Worm (Caenorhabditis elegans) whole organism, early embryonic: ENCODE results near the gene acdh-6.

Source experiments
- B0310.2 ChIP-seq: sonication (generic microtip); optimal IDR thresholded peaks from 2 replicates; lab custom pipeline; 2016; ENCODE audit warnings: mild to moderate bottlenecking, missing genetic modification characterization, missing compliant biosample characterization
- F13C5.2 ChIP-seq: sonication (generic microtip); optimal IDR thresholded peaks from 2 replicates; lab custom pipeline; 2017; ENCODE audit warnings: mild to moderate bottlenecking, missing genetic modification characterization, inconsistent platforms, missing compliant biosample characterization
- aly-1 ChIP-seq: sonication (generic microtip); optimal IDR thresholded peaks from 2 replicates; lab custom pipeline; 2016; ENCODE audit warnings: missing genetic modification characterization, missing compliant biosample characterization
- ama-1 ChIP-seq: fragments of 150-350 bp; optimal IDR thresholded peaks from 2 replicates; lab custom pipeline; 2014
- ceh-13 ChIP-seq: fragments of 200-800 bp; sonication (Bioruptor generic); optimal IDR thresholded peaks from 2 replicates; lab custom pipeline; 2018; ENCODE audit warnings: mild to moderate bottlenecking, missing genetic modification characterization, missing compliant biosample characterization
- ceh-36 ChIP-seq: sonication (generic microtip); optimal IDR thresholded peaks from 2 replicates; lab custom pipeline; 2016; ENCODE audit warnings: missing genetic modification characterization, inconsistent platforms, missing compliant biosample characterization
- ets-7 ChIP-seq: sonication (generic microtip); optimal IDR thresholded peaks from 2 replicates; lab custom pipeline; 2016; ENCODE audit warnings: missing genotype, missing genetic modification characterization, missing compliant biosample characterization
- flt-1 ChIP-seq: fragments of 200-800 bp; sonication (Bioruptor generic); IDR thresholded peaks from 2 replicates; pipeline ENCODE4 v1.3.6; 2022; ENCODE audit warnings: missing genetic modification characterization, missing compliant biosample characterization
- hmbx-1 ChIP-seq: sonication (generic microtip); optimal IDR thresholded peaks from 2 replicates; lab custom pipeline; 2016; ENCODE audit warnings: mild to moderate bottlenecking, missing genetic modification characterization, missing compliant biosample characterization
- hmg-4 ChIP-seq: fragments of 200-800 bp; sonication (Bioruptor generic); optimal IDR thresholded peaks from 2 replicates; lab custom pipeline; 2018; ENCODE audit warnings: mild to moderate bottlenecking, missing genetic modification characterization, missing compliant biosample characterization
- hnd-1 ChIP-seq: sonication (generic microtip); optimal IDR thresholded peaks from 2 replicates; lab custom pipeline; 2016; ENCODE audit warnings: missing genetic modification characterization, missing compliant biosample characterization
- pes-1 ChIP-seq: fragments of 200-800 bp; sonication (Bioruptor generic); IDR thresholded peaks from 2 replicates; pipeline ENCODE4 v1.3.6; 2022; ENCODE audit warnings: missing genetic modification reagents, missing genetic modification characterization, missing compliant biosample characterization
- scrt-1 ChIP-seq: fragments of 200-800 bp; sonication (Bioruptor generic); IDR thresholded peaks from 2 replicates; pipeline ENCODE4 v1.3.6; 2022; ENCODE audit warnings: missing genetic modification characterization, missing compliant biosample characterization
- sea-1 ChIP-seq: fragments of 200-800 bp; sonication (Bioruptor generic); conservative IDR thresholded peaks from 2 replicates; pipeline ENCODE4 v1.3.6; 2022; ENCODE audit warnings: missing genetic modification characterization, missing compliant biosample characterization
- tbx-11 ChIP-seq: fragments of 200-800 bp; sonication (Bioruptor generic); IDR thresholded peaks from 2 replicates; pipeline ENCODE4 v1.3.6; 2022; ENCODE audit warnings: missing genetic modification characterization, missing compliant biosample characterization
- tbx-37 ChIP-seq: fragments of 200-800 bp; sonication (Bioruptor generic); conservative IDR thresholded peaks from 2 replicates; pipeline ENCODE4 v1.3.6; 2022; ENCODE audit warnings: missing genetic modification reagents, missing genetic modification characterization, missing compliant biosample characterization
- tra-4 ChIP-seq: sonication (generic microtip); optimal IDR thresholded peaks from 2 replicates; lab custom pipeline; 2017; ENCODE audit warnings: missing genetic modification characterization, missing compliant biosample characterization

Gene acdh-6

ce11 chrIII:8556836-8557385 is 4.0 kb upstream of the acdh-6 start, which contains the start of gene C02D5.2:
TSS of gene C02D5.2 (plus strand) at chrIII:8557335.
- no peak for TF ChIP-seq tbx-37 (GFP tag; lab: Robert Waterston, UW)
- no peak for TF ChIP-seq tra-4 (tag; lab: Kevin White, UChicago)
- TF ChIP-seq F13C5.2 (tag; lab: Kevin White, UChicago): no peak
- TF ChIP-seq ceh-36 (tag; lab: Kevin White, UChicago): no peak
- no peak for TF ChIP-seq ceh-13
- TF ChIP-seq hmg-4: no peak
- TF ChIP-seq pes-1 (GFP tag; lab: Robert Waterston, UW): no peak
- no peak for TF ChIP-seq hmbx-1
- no peak for TF ChIP-seq tbx-11 (GFP tag; lab: Robert Waterston, UW)
- TF ChIP-seq aly-1 (tag; lab: Kevin White, UChicago): no peak
- TF ChIP-seq ama-1 (lab: Kevin White, UChicago): no peak
- TF ChIP-seq sea-1 (GFP tag; lab: Robert Waterston, UW): no peak
- no peak for TF ChIP-seq flt-1
- TF ChIP-seq scrt-1 (GFP tag; lab: Robert Waterston, UW): no peak
- no peak for TF ChIP-seq B0310.2
- TF ChIP-seq hnd-1 (tag; lab: Kevin White, UChicago): no peak

ce11 chrIII:8560398-8560797 is 538 bp upstream of the acdh-6 start:
- no peak for TF ChIP-seq tbx-11 (GFP tag; lab: Robert Waterston, UW)
- no peak for TF ChIP-seq tbx-37 (GFP tag; lab: Robert Waterston, UW)
- no peak for TF ChIP-seq ama-1 (lab: Kevin White, UChicago)
- no peak for TF ChIP-seq scrt-1 (GFP tag; lab: Robert Waterston, UW)
- no peak for TF ChIP-seq tra-4 (tag; lab: Kevin White, UChicago)
- TF ChIP-seq ets-7 (tag; lab: Kevin White, UChicago): no peak
- TF ChIP-seq hmbx-1: no peak
- TF ChIP-seq ceh-36 (tag; lab: Kevin White, UChicago): no peak
- no peak for TF ChIP-seq aly-1 (tag; lab: Kevin White, UChicago)
- no peak for TF ChIP-seq B0310.2
- TF ChIP-seq hnd-1 (tag; lab: Kevin White, UChicago): no peak
- no peak for TF ChIP-seq F13C5.2 (tag; lab: Kevin White, UChicago)
- no peak for TF ChIP-seq flt-1

- TF ChIP-seq ceh-36 (tag; lab: Kevin White, UChicago) (no peak), ceh-13 (no peak), B0310.2 (no peak), scrt-1 (GFP tag; lab: Robert Waterston, UW) (no peak), hmg-4 (no peak), hnd-1 (tag; lab: Kevin White, UChicago) (no peak), F13C5.2 (tag; lab: Kevin White, UChicago) (no peak), tbx-37 (GFP tag; lab: Robert Waterston, UW) (no peak), ets-7 (tag; lab: Kevin White, UChicago) (no peak), sea-1 (GFP tag; lab: Robert Waterston, UW) (no peak), ama-1 (lab: Kevin White, UChicago) (no peak), tra-4 (tag; lab: Kevin White, UChicago) (no peak), hmbx-1 (no peak), tbx-11 (GFP tag; lab: Robert Waterston, UW) (no peak), aly-1 (tag; lab: Kevin White, UChicago) (no peak), flt-1 (no peak), pes-1 (GFP tag; lab: Robert Waterston, UW) (no peak)
These were observed 3.4 kb downstream of the acdh-6 start for ce11 chrIII:8564372-8564771.

- TF ChIP-seq B0310.2 (no peak), tbx-37 (GFP tag; lab: Robert Waterston, UW) (no peak), ets-7 (tag; lab: Kevin White, UChicago) (no peak), tra-4 (tag; lab: Kevin White, UChicago) (no peak), flt-1 (no peak), scrt-1 (GFP tag; lab: Robert Waterston, UW) (no peak), pes-1 (GFP tag; lab: Robert Waterston, UW) (no peak), sea-1 (GFP tag; lab: Robert Waterston, UW) (no peak), ceh-13 (no peak), hmg-4 (no peak), hnd-1 (tag; lab: Kevin White, UChicago) (no peak), ceh-36 (tag; lab: Kevin White, UChicago) (no peak), F13C5.2 (tag; lab: Kevin White, UChicago) (no peak), tbx-11 (GFP tag; lab: Robert Waterston, UW) (no peak), hmbx-1 (no peak), ama-1 (lab: Kevin White, UChicago) (no peak), aly-1 (tag; lab: Kevin White, UChicago) (no peak)
These were observed 9.4 kb downstream of the acdh-6 start for ce11 chrIII:8570289-8570688.

ce11 chrIII:8571845-8572244 is 10.9 kb downstream of the acdh-6 start:
- no peak for TF ChIP-seq ets-7 (tag; lab: Kevin White, UChicago)
- TF ChIP-seq scrt-1 (GFP tag; lab: Robert Waterston, UW): no peak
- TF ChIP-seq pes-1 (GFP tag; lab: Robert Waterston, UW): no peak
- TF ChIP-seq flt-1: no peak
- TF ChIP-seq hmbx-1: no peak
- no peak for TF ChIP-seq hnd-1 (tag; lab: Kevin White, UChicago)
- no peak for TF ChIP-seq F13C5.2 (tag; lab: Kevin White, UChicago)
- no peak for TF ChIP-seq B0310.2
- no peak for TF ChIP-seq aly-1 (tag; lab: Kevin White, UChicago)
- TF ChIP-seq hmg-4: no peak
- TF ChIP-seq tra-4 (tag; lab: Kevin White, UChicago): no peak

- TF ChIP-seq aly-1 (tag; lab: Kevin White, UChicago) (no peak), hmbx-1 (no peak), ama-1 (lab: Kevin White, UChicago) (no peak), tbx-11 (GFP tag; lab: Robert Waterston, UW) (no peak), ceh-13 (no peak), pes-1 (GFP tag; lab: Robert Waterston, UW) (no peak), tbx-37 (GFP tag; lab: Robert Waterston, UW) (no peak), hnd-1 (tag; lab: Kevin White, UChicago) (no peak)
These were observed 12.4 kb downstream of the acdh-6 start for ce11 chrIII:8573301-8573700.

ce11 chrIII:8573869-8574268 is 12.9 kb downstream of the acdh-6 start:
- TF ChIP-seq aly-1 (tag; lab: Kevin White, UChicago): no peak
- TF ChIP-seq tbx-11 (GFP tag; lab: Robert Waterston, UW): no peak
- TF ChIP-seq ceh-13: no peak
- no peak for TF ChIP-seq sea-1 (GFP tag; lab: Robert Waterston, UW)
- no peak for TF ChIP-seq pes-1 (GFP tag; lab: Robert Waterston, UW)
- TF ChIP-seq ama-1 (lab: Kevin White, UChicago): no peak
- no peak for TF ChIP-seq ceh-36 (tag; lab: Kevin White, UChicago)
- no peak for TF ChIP-seq scrt-1 (GFP tag; lab: Robert Waterston, UW)
- TF ChIP-seq tbx-37 (GFP tag; lab: Robert Waterston, UW): no peak
- no peak for TF ChIP-seq ets-7 (tag; lab: Kevin White, UChicago)
- no peak for TF ChIP-seq tra-4 (tag; lab: Kevin White, UChicago)
- no peak for TF ChIP-seq hmbx-1
- TF ChIP-seq hmg-4: no peak
